Worm (Caenorhabditis elegans): Measurements from ENCODE around the gene pgp-6.

Gene pgp-6

ce11 chrX:10862582-10862981 lies 14.6 kb downstream of the pgp-6 start:
- TF ChIP-seq efl-1 (optimal IDR thresholded peaks at IDR 0.05) (no peak), efl-1 (GFP tag; optimal IDR thresholded peaks at IDR 0.05 in 1 of 2) (no peak), ceh-63 (GFP tag; optimal IDR thresholded peaks at IDR 0.05) (no peak), unc-130 (tag; optimal IDR thresholded peaks at IDR 0.05) (no peak), lin-15B (tag; optimal IDR thresholded peaks at IDR 0.05) (no peak), isw-1 (GFP tag; IDR thresholded peaks at IDR 0.05) (no peak), irx-1 (tag; optimal IDR thresholded peaks at IDR 0.05) (no peak), lin-35 (GFP tag; optimal IDR thresholded peaks at IDR 0.05) (no peak), ceh-88 (GFP tag; IDR thresholded peaks at IDR 0.05) (no peak), lin-14 (GFP tag; optimal IDR thresholded peaks at IDR 0.05) (no peak), nhr-71 (tag; optimal IDR thresholded peaks at IDR 0.05) (no peak), lsy-2 (tag; optimal IDR thresholded peaks at IDR 0.05) (no peak), skn-1 (tag; optimal IDR thresholded peaks at IDR 0.05) (no peak)

- no peak for TF ChIP-seq unc-30 (tag; optimal IDR thresholded peaks at IDR 0.05)
- no peak for TF ChIP-seq tbx-2 (tag; optimal IDR thresholded peaks at IDR 0.05)
- TF ChIP-seq vab-15 (tag; optimal IDR thresholded peaks at IDR 0.05) = no peak
- no peak for TF ChIP-seq elt-3 (tag; optimal IDR thresholded peaks at IDR 0.05)
- TF ChIP-seq sup-37 (GFP tag; optimal IDR thresholded peaks at IDR 0.05) = no peak
- no peak for TF ChIP-seq isw-1 (GFP tag; IDR thresholded peaks at IDR 0.05)
- TF ChIP-seq dsc-1 (tag; optimal IDR thresholded peaks at IDR 0.05) = no peak
- no peak for TF ChIP-seq efl-1 (optimal IDR thresholded peaks at IDR 0.05)
- TF ChIP-seq efl-1 (GFP tag; optimal IDR thresholded peaks at IDR 0.05 in 1 of 2) = peak in 1 of 2 experiments; percentile 33
- TF ChIP-seq ama-1 (optimal IDR thresholded peaks at IDR 0.05) = no peak
These were observed 15.6 kb downstream of the pgp-6 start for ce11 chrX:10861673-10862072.

DNA sequence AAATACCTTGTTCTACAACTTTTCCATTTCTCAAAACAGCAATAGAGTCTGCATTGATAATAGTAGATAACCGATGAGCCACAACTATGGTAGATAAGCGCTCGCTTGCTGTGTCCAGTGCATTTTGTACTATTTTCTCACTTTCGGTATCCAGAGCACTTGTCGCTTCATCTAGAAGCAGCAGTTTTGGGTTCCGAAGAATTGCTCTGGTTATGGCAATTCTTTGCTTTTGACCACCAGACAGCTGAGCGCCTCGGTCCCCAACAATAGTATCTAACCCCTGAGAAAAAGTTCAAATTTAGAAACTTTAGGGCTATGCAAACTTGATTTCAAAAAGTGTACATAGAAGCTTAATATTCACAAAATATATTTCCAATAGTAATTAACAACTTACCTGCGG lies 17.6 kb downstream of the pgp-6 start:
- TF ChIP-seq vab-15 (tag; optimal IDR thresholded peaks at IDR 0.05) (no peak), alr-1 (tag; optimal IDR thresholded peaks at IDR 0.05; ENCODE audit: borderline replicate concordance) (no peak), nhr-20 (tag; optimal IDR thresholded peaks at IDR 0.05) (no peak), C16A3.4 (tag; optimal IDR thresholded peaks at IDR 0.05) (no peak), nhr-19 (GFP tag; conservative IDR thresholded peaks at IDR 0.05) (no peak), ces-1 (GFP tag; optimal IDR thresholded peaks at IDR 0.05) (no peak), sox-4 (tag; optimal IDR thresholded peaks at IDR 0.05) (no peak), ceh-8 (GFP tag; optimal IDR thresholded peaks at IDR 0.05) (no peak), ets-5 (GFP tag; IDR thresholded peaks at IDR 0.05) (no peak), skn-1 (tag; optimal IDR thresholded peaks at IDR 0.05) (no peak)

- TF ChIP-seq fkh-4 (tag; optimal IDR thresholded peaks at IDR 0.05; ENCODE audit: borderline replicate concordance) (no peak), nhr-84 (tag; optimal IDR thresholded peaks at IDR 0.05) (no peak), mab-9 (GFP tag; IDR thresholded peaks at IDR 0.05) (no peak), elt-2 (tag; optimal IDR thresholded peaks at IDR 0.05) (no peak), nhr-237 (tag; optimal IDR thresholded peaks at IDR 0.05) (no peak), ama-1 (optimal IDR thresholded peaks at IDR 0.05) (no peak), lin-14 (GFP tag; optimal IDR thresholded peaks at IDR 0.05) (no peak), lir-3 (tag; optimal IDR thresholded peaks at IDR 0.05; ENCODE audit: poor library complexity) (no peak), ztf-11 (tag; optimal IDR thresholded peaks at IDR 0.05) (no peak), snpc-4 (tag; optimal IDR thresholded peaks at IDR 0.05) (no peak), ceh-8 (GFP tag; optimal IDR thresholded peaks at IDR 0.05) (no peak), aha-1 (tag; optimal IDR thresholded peaks at IDR 0.05) (no peak), zag-1 (tag; optimal IDR thresholded peaks at IDR 0.05) (no peak), pax-3 (tag; optimal IDR thresholded peaks at IDR 0.05) (no peak), jun-1 (tag; optimal IDR thresholded peaks at IDR 0.05) (no peak), lin-15B (tag; optimal IDR thresholded peaks at IDR 0.05) (no peak), unc-62 (GFP tag; optimal IDR thresholded peaks at IDR 0.05) (no peak), ztf-4 (tag; optimal IDR thresholded peaks at IDR 0.05) (no peak)
These were observed 18.0 kb downstream of the pgp-6 start, which contains the start of gene pgp-5 for ce11 chrX:10859211-10859610. pgp-5 (minus strand) TSS chrX:10859297.

All from whole organism, L1 larva.